Worm (Caenorhabditis elegans) whole organism, L2 larva: ENCODE results near the gene srd-70.

Source experiments
- egl-27 ChIP-seq: sonication (generic microtip); optimal IDR thresholded peaks from 3 replicates; lab custom pipeline; 2017; ENCODE audit warnings: missing biosample characterization, missing genetic modification reagents, missing genetic modification characterization
- nhr-77 ChIP-seq: fragments of 150-350 bp; optimal IDR thresholded peaks from 2 replicates; lab custom pipeline; 2014; ENCODE audit warnings: missing biosample characterization, missing genetic modification characterization
- snpc-4 ChIP-seq: fragments of 150-350 bp; optimal IDR thresholded peaks from 2 replicates; lab custom pipeline; 2014; ENCODE audit warnings: missing biosample characterization, missing genetic modification characterization

- TF ChIP-seq snpc-4 (no peak), egl-27 (no peak), nhr-77 (tag; lab: Kevin White, UChicago) (no peak)
These were observed 3.2 kb downstream of the srd-70 start for ce11 chrV:20457155-20457554.
